Fruit fly (Drosophila melanogaster) whole organism, embryonic: ENCODE results near the gene CG12477.

Source experiments
- CG10431 ChIP-seq: fragments of 200-800 bp; sonication (Bioruptor generic); optimal IDR thresholded peaks from 3 replicates; lab custom pipeline; 2018; ENCODE audit warnings: missing biosample characterization, mild to moderate bottlenecking, missing genetic modification characterization
- CG10462 ChIP-seq: fragments of 200-800 bp; sonication (Bioruptor generic); optimal IDR thresholded peaks from 2 replicates; lab custom pipeline; 2016; ENCODE audit warnings: missing biosample characterization, missing genetic modification characterization
- CG11085 ChIP-seq: fragments of 200-800 bp; sonication (Bioruptor generic); IDR thresholded peaks from 2 replicates; pipeline ENCODE4 v1.3.6; 2022; ENCODE audit warnings: missing biosample characterization, missing genetic modification characterization
- CG11247 ChIP-seq: fragments of 200-800 bp; sonication (Bioruptor generic); IDR thresholded peaks from 2 replicates; pipeline ENCODE4 v1.3.6; 2022; ENCODE audit warnings: missing biosample characterization, missing genetic modification characterization
- CG11398 ChIP-seq: fragments of 200-800 bp; sonication (Bioruptor generic); optimal IDR thresholded peaks from 2 replicates; lab custom pipeline; 2016; ENCODE audit warnings: missing biosample characterization, missing genetic modification characterization
- CG13296 ChIP-seq: fragments of 200-800 bp; sonication (Bioruptor generic); optimal IDR thresholded peaks from 3 replicates; lab custom pipeline; 2018; ENCODE audit warnings: missing biosample characterization, mild to moderate bottlenecking, missing genetic modification characterization
- CG14014 ChIP-seq: fragments of 200-800 bp; sonication (Bioruptor generic); IDR thresholded peaks from 2 replicates; pipeline ENCODE4 v1.3.6; 2022; ENCODE audit warnings: missing biosample characterization, missing genetic modification characterization
- CG15696 ChIP-seq: fragments of 200-800 bp; sonication (Bioruptor generic); optimal IDR thresholded peaks from 2 replicates; lab custom pipeline; 2019; ENCODE audit warnings: missing biosample characterization, mild to moderate bottlenecking, missing genetic modification characterization, moderate library complexity
- CG16815 ChIP-seq: fragments of 200-800 bp; sonication (Bioruptor generic); optimal IDR thresholded peaks from 3 replicates; lab custom pipeline; 2017; ENCODE audit warnings: missing biosample characterization, mild to moderate bottlenecking, missing genetic modification characterization
- CG18011 ChIP-seq: fragments of 200-800 bp; sonication (Bioruptor generic); optimal IDR thresholded peaks from 2 replicates; lab custom pipeline; 2017; ENCODE audit warnings: missing biosample characterization, missing genetic modification characterization, mild to moderate bottlenecking, moderate library complexity, missing genotype
- CG18619 ChIP-seq: fragments of 200-800 bp; sonication (Bioruptor generic); optimal IDR thresholded peaks from 3 replicates; lab custom pipeline; 2017; ENCODE audit warnings: missing biosample characterization, mild to moderate bottlenecking, missing genetic modification characterization
- CG2116 ChIP-seq: fragments of 200-800 bp; sonication (Bioruptor generic); optimal IDR thresholded peaks from 3 replicates; lab custom pipeline; 2018; ENCODE audit warnings: missing biosample characterization, mild to moderate bottlenecking, missing genetic modification characterization
- CG2202 ChIP-seq: fragments of 200-800 bp; sonication (Bioruptor generic); optimal IDR thresholded peaks from 2 replicates; lab custom pipeline; 2018; ENCODE audit warnings: missing biosample characterization, mild to moderate bottlenecking, missing genetic modification characterization
- CG3065 ChIP-seq: fragments of 200-800 bp; sonication (Bioruptor generic); optimal IDR thresholded peaks from 2 replicates; lab custom pipeline; 2016; ENCODE audit warnings: missing biosample characterization, missing genetic modification characterization
- CG4360 ChIP-seq: fragments of 200-800 bp; sonication (Bioruptor generic); IDR thresholded peaks from 2 replicates; pipeline ENCODE4 v1.3.6; 2022; ENCODE audit warnings: missing biosample characterization, missing genetic modification characterization
- CG43689 ChIP-seq: fragments of 200-800 bp; sonication (Bioruptor generic); IDR thresholded peaks from 2 replicates; pipeline ENCODE4 v1.3.6; 2022; ENCODE audit warnings: missing biosample characterization, missing genetic modification characterization
- CG6254 ChIP-seq: fragments of 200-800 bp; sonication (Bioruptor generic); optimal IDR thresholded peaks from 3 replicates; lab custom pipeline; 2017; ENCODE audit warnings: mild to moderate bottlenecking, missing biosample characterization, missing genetic modification reagents, missing genetic modification characterization
- CG7271 ChIP-seq: fragments of 200-800 bp; sonication (Bioruptor generic); optimal IDR thresholded peaks from 2 replicates; lab custom pipeline; 2018; ENCODE audit warnings: missing biosample characterization, mild to moderate bottlenecking, missing genetic modification characterization, moderate library complexity
- CG9932 ChIP-seq: fragments of 200-800 bp; sonication (Bioruptor generic); IDR thresholded peaks from 2 replicates; pipeline ENCODE4 v1.3.6; 2022; ENCODE audit warnings: missing biosample characterization, missing genetic modification characterization
- CrebB ChIP-seq: fragments of 200-800 bp; sonication (Bioruptor generic); optimal IDR thresholded peaks from 3 replicates; lab custom pipeline; 2018; ENCODE audit warnings: missing biosample characterization, mild to moderate bottlenecking, missing genetic modification characterization
- D19A ChIP-seq: fragments of 200-800 bp; optimal IDR thresholded peaks from 3 replicates; lab custom pipeline; 2019; ENCODE audit warnings: missing biosample characterization, mild to moderate bottlenecking, missing genetic modification characterization, moderate library complexity
- Dad ChIP-seq: fragments of 200-800 bp; sonication (Bioruptor generic); optimal IDR thresholded peaks from 3 replicates; lab custom pipeline; 2016; ENCODE audit warnings: missing biosample characterization, missing genetic modification characterization
- Deaf1 ChIP-seq: fragments of 200-800 bp; optimal IDR thresholded peaks from 3 replicates; lab custom pipeline; 2019; ENCODE audit warnings: missing biosample characterization, mild to moderate bottlenecking, missing genetic modification characterization, moderate library complexity
- Dll ChIP-seq: fragments of 200-800 bp; sonication (Bioruptor generic); IDR thresholded peaks from 4 replicates; pipeline ENCODE4 v1.3.6; 2022; ENCODE audit warnings: missing biosample characterization, missing genetic modification characterization; ENCODE audit not compliant: partially characterized antibody
- Doc3 ChIP-seq: fragments of 200-800 bp; sonication (Bioruptor generic); IDR thresholded peaks from 3 replicates; pipeline ENCODE4 v1.3.6; 2022; ENCODE audit warnings: missing biosample characterization, missing genetic modification characterization; ENCODE audit not compliant: partially characterized antibody
- Eip74EF ChIP-seq, 2 experiments: fragments of 200-800 bp in 1 of 2; fragments of >200 bp in 1 of 2; sonication (Bioruptor generic) in 1 of 2; optimal IDR thresholded peaks; 2 replicates each; lab custom pipeline; 2017 to 2019; ENCODE audit warnings: missing biosample characterization in 2 of 2, missing genetic modification characterization in 2 of 2, mild to moderate bottlenecking in 1 of 2, moderate library complexity in 1 of 2
- Gug ChIP-seq: fragments of 200-800 bp; sonication (Bioruptor generic); IDR thresholded peaks from 4 replicates; pipeline ENCODE4 v1.3.6; 2022; ENCODE audit warnings: missing biosample characterization, missing genetic modification characterization
- Lhr ChIP-seq: fragments of 200-800 bp; sonication (Bioruptor generic); optimal IDR thresholded peaks from 3 replicates; lab custom pipeline; 2017; ENCODE audit warnings: mild to moderate bottlenecking, missing biosample characterization, missing genetic modification reagents, missing genetic modification characterization
- Neu2 ChIP-seq: fragments of 200-800 bp; sonication (Bioruptor generic); optimal IDR thresholded peaks from 3 replicates; lab custom pipeline; 2016; ENCODE audit warnings: missing biosample characterization, missing genetic modification characterization, borderline replicate concordance
- Ravus ChIP-seq: fragments of 200-800 bp; sonication (Bioruptor generic); IDR thresholded peaks from 2 replicates; pipeline ENCODE4 v1.3.6; 2022; ENCODE audit warnings: missing biosample characterization, missing genetic modification characterization
- YL-1 ChIP-seq: fragments of 200-800 bp; sonication (Bioruptor generic); optimal IDR thresholded peaks from 3 replicates; lab custom pipeline; 2017; ENCODE audit warnings: missing biosample characterization, mild to moderate bottlenecking, missing genetic modification characterization
- ab ChIP-seq: fragments of 200-800 bp; sonication (Bioruptor generic); optimal IDR thresholded peaks from 2 replicates; lab custom pipeline; 2016; ENCODE audit warnings: missing biosample characterization, missing genetic modification characterization
- bowl ChIP-seq: fragments of 200-800 bp; sonication (Bioruptor generic); IDR thresholded peaks from 2 replicates; pipeline ENCODE4 v1.3.6; 2022; ENCODE audit warnings: missing biosample characterization, missing genetic modification characterization
- cas ChIP-seq: fragments of 200-800 bp; sonication (Bioruptor generic); IDR thresholded peaks from 2 replicates; pipeline ENCODE4 v1.3.6; 2022; ENCODE audit warnings: missing biosample characterization, missing genetic modification characterization
- crc ChIP-seq: fragments of 200-800 bp; sonication (Bioruptor generic); optimal IDR thresholded peaks from 2 replicates; lab custom pipeline; 2016; ENCODE audit warnings: missing biosample characterization, missing genetic modification characterization
- ewg ChIP-seq: fragments of 200-800 bp; sonication (Bioruptor generic); optimal IDR thresholded peaks from 3 replicates; lab custom pipeline; 2017; ENCODE audit warnings: mild to moderate bottlenecking, missing biosample characterization, missing genetic modification reagents, missing genetic modification characterization
- eyg ChIP-seq: fragments of 200-800 bp; sonication (Bioruptor generic); optimal IDR thresholded peaks from 3 replicates; lab custom pipeline; 2016; ENCODE audit warnings: missing biosample characterization, missing genetic modification characterization
- fd102C ChIP-seq: fragments of 200-800 bp; sonication (Bioruptor generic); optimal IDR thresholded peaks from 2 replicates; lab custom pipeline; 2018; ENCODE audit warnings: missing biosample characterization, mild to moderate bottlenecking, missing genetic modification characterization, moderate library complexity
- fru ChIP-seq: fragments of >200 bp; optimal IDR thresholded peaks from 2 replicates; lab custom pipeline; 2017
- hkb ChIP-seq, 2 experiments: fragments of 200-800 bp in 1 of 2; fragments of >200 bp in 1 of 2; sonication (Bioruptor generic) in 1 of 2; IDR thresholded peaks in 1 of 2; optimal IDR thresholded peaks in 1 of 2; 2 replicates each; pipeline versions ENCODE4 v1.3.6 to Lab custom; 2017 to 2022; ENCODE audit warnings: missing biosample characterization in 1 of 2, missing genetic modification characterization in 1 of 2
- jigr1 ChIP-seq: fragments of 200-800 bp; sonication (Bioruptor generic); IDR thresholded peaks from 3 replicates; pipeline ENCODE4 v1.3.6; 2022; ENCODE audit warnings: missing biosample characterization, missing genetic modification characterization
- lilli ChIP-seq: fragments of 200-800 bp; sonication (Bioruptor generic); optimal IDR thresholded peaks from 3 replicates; lab custom pipeline; 2016; ENCODE audit warnings: missing biosample characterization, missing genetic modification characterization
- mirr ChIP-seq: fragments of 200-800 bp; sonication (Bioruptor generic); optimal IDR thresholded peaks from 3 replicates; lab custom pipeline; 2018; ENCODE audit warnings: missing biosample characterization, mild to moderate bottlenecking, missing genetic modification characterization
- pita ChIP-seq: fragments of 200-800 bp; sonication (Bioruptor generic); optimal IDR thresholded peaks from 2 replicates; lab custom pipeline; 2017; ENCODE audit warnings: missing biosample characterization, mild to moderate bottlenecking, missing genetic modification characterization
- rib ChIP-seq: fragments of 200-800 bp; sonication (Bioruptor generic); IDR thresholded peaks from 2 replicates; pipeline ENCODE4 v1.3.6; 2022; ENCODE audit warnings: missing biosample characterization, missing genetic modification characterization
- slbo ChIP-seq: fragments of 200-800 bp; sonication (Bioruptor generic); IDR thresholded peaks from 2 replicates; pipeline ENCODE4 v1.3.6; 2022; ENCODE audit warnings: missing biosample characterization, missing genetic modification characterization
- tin ChIP-seq: fragments of 200-800 bp; sonication (Bioruptor generic); optimal IDR thresholded peaks from 3 replicates; lab custom pipeline; 2016; ENCODE audit warnings: missing biosample characterization, missing genetic modification characterization
- trem ChIP-seq: fragments of 200-800 bp; optimal IDR thresholded peaks from 3 replicates; lab custom pipeline; 2019; ENCODE audit warnings: missing biosample characterization, mild to moderate bottlenecking, missing genetic modification characterization, moderate library complexity
- tx ChIP-seq: fragments of 200-800 bp; sonication (Bioruptor generic); optimal IDR thresholded peaks from 2 replicates; lab custom pipeline; 2016; ENCODE audit warnings: missing biosample characterization, missing genetic modification characterization
- wor ChIP-seq: fragments of 200-800 bp; sonication (Bioruptor generic); IDR thresholded peaks from 2 replicates; pipeline ENCODE4 v1.3.6; 2022; ENCODE audit warnings: missing biosample characterization, missing genetic modification characterization

Gene CG12477

DNA sequence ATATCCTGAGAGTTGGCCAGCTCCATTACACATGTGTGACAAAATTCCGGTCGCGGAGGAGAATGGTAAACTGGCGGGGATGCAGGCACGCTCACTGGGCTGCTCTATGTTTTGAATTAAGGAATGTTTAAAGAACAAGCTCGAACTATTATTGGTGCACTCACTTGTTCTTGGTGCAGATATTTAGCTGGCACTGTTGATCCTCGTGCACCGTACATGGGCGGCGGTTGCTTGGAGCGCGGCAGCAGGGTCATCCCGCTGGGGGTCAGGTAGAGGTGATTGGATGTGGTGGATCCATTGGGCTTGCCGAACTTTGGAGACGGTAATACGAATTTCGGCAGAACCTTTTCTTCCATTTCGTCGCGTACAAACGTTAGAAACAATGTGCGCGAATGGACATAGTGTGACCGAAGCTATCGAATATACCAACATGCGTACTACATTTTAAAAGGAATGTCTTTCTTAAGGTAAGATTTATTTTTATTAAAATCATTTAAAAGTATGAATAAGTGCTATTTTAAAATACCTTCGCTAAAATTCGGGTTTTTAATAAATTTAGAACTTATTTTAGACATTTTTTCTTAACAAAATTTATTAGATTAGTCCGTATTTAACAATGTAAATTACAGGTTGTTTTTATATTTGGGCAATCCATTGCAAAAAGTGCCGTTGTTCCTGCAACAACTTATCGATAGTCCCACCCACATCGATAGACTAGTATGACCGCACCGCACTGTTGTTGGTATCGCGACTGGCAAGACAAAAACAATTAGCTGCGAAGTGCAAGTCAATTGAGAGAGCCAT, 25.1 kb upstream of the CG12477 start, which contains the start of the genes Nufip and Atg3 (continued):
- TF ChIP-seq CG18011 (GFP tag; lab: Kevin White, UChicago) (no peak), CG10431 (GFP tag; lab: Kevin White, UChicago) (no peak), Dll (GFP tag; lab: Robert Waterston, UW) (peak; percentile 81), CG10462 (GFP tag; lab: Kevin White, UChicago) (no peak), rib (GFP tag; lab: Robert Waterston, UW) (no peak), wor (GFP tag; lab: Robert Waterston, UW) (no peak), slbo (peak; percentile 44; the same call in 1 of the 2 replicates), ewg (GFP tag; lab: Kevin White, UChicago) (peak; percentile 34), CG2116 (GFP tag; lab: Kevin White, UChicago) (peak; percentile 74), tx (GFP tag; lab: Kevin White, UChicago) (no peak), Dad (no peak), CG2202 (tag; lab: Kevin White, UChicago) (no peak), Gug (GFP tag; lab: Robert Waterston, UW) (no peak), crc (GFP tag; lab: Kevin White, UChicago) (no peak), CG16815 (GFP tag; lab: Kevin White, UChicago) (no peak), trem (peak; percentile 42), tin (GFP tag; lab: Kevin White, UChicago) (no peak), CG11085 (no peak), Doc3 (GFP tag; lab: Robert Waterston, UW) (peak; percentile 77), CG11247 (GFP tag; lab: Robert Waterston, UW) (no peak), CrebB (no peak), cas (no peak), Ravus (no peak), CG4360 (no peak), CG14014 (GFP tag; lab: Robert Waterston, UW) (no peak), Deaf1 (tag; lab: Kevin White, UChicago) (no peak), fd102C (GFP tag; lab: Kevin White, UChicago) (no peak), CG7271 (tag; lab: Kevin White, UChicago) (no peak), YL-1 (GFP tag; lab: Kevin White, UChicago) (peak; percentile 57), jigr1 (GFP tag; lab: Robert Waterston, UW) (no peak), fru (no peak), eyg (no peak), CG18619 (peak; percentile 22), ab (GFP tag; lab: Kevin White, UChicago) (no peak), Neu2 (GFP tag; lab: Kevin White, UChicago) (no peak), mirr (GFP tag; lab: Kevin White, UChicago) (no peak), pita (no peak), Lhr (peak; percentile 34), D19A (tag; lab: Kevin White, UChicago) (peak; percentile 34), CG9932 (GFP tag; lab: Robert Waterston, UW) (no peak), hkb (optimal IDR thresholded peaks at IDR 0.05; lab: Kevin White, UChicago) (no peak), hkb (GFP tag; IDR thresholded peaks at IDR 0.05; lab: Robert Waterston, UW) (no peak), lilli (GFP tag; lab: Kevin White, UChicago) (peak; percentile 50), CG6254 (GFP tag; lab: Kevin White, UChicago) (no peak), CG43689 (GFP tag; lab: Robert Waterston, UW) (no peak), Eip74EF (GFP tag; optimal IDR thresholded peaks at IDR 0.05; lab: Kevin White, UChicago) (no peak), CG3065 (GFP tag; lab: Kevin White, UChicago) (peak; percentile 1), bowl (GFP tag; lab: Robert Waterston, UW) (no peak), CG15696 (tag; lab: Kevin White, UChicago) (no peak), CG13296 (GFP tag; lab: Kevin White, UChicago) (peak; percentile 28), CG11398 (GFP tag; lab: Kevin White, UChicago) (no peak)
